Fruit fly (Drosophila melanogaster) S2 (cell line): ENCODE results near the gene mio.

Experiments
- CG8478 ChIP-seq: fragments of >200 bp; optimal IDR thresholded peaks from 2 replicates; lab custom pipeline; 2018
- CTCF ChIP-seq, 2 experiments: fragments of >200 bp; optimal IDR thresholded peaks; 2 replicates each; lab custom pipeline; 2018

DNA sequence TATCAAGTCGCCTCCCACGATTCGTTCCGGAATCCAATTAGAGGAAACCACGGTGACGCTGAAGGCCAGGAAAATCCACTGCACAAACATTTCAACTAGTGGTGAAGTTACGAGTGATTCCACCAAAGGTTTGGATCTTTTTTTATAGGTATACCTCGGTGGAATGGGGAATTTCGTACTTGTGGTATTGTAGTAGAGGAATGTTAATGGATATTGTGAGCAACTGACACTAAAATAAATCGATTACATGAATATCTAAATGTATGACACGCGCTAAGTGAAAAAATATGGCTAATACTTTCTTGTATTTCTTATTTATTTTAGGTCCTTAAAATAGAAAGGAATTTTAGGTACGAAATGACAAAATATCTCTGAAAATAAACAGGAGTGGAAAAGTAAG lies 35.2 kb downstream of the mio start, which contains the start of gene CG17239:
- TF ChIP-seq CG8478 (lab: Kevin White, UChicago) = no peak
- TF ChIP-seq CTCF (optimal IDR thresholded peaks at IDR 0.05; lab: Kevin White, UChicago) = no peak
